Worm (Caenorhabditis elegans): ENCODE results near the gene grl-11.

The grl-11 gene

DNA sequence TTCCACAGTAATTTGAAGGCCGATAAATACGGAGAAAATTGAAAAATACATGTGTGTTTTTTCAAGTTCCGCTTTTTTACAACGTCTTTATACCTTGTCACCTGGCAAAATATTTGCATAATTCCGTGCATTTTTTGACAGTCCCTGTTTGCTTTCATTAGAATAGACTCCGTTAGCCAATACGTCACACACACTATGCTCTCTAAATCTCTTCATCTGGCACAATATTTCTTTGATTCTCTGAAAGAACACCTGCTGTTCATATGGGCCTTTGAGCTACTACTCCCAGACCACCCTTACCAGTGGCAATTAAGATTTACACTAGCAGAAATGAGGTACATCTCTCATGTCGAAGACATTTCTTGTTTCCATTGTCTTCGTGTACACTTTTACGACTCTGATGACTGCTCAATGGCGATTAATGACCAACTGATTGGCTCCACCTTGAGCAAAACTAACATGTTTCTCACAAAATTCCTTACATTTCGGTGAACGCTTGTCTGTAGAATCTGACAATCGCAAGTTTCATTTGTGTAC, at the start of gene grl-11:
TSS of gene grl-11 (minus strand) at position 51 of the 537 bp plus-strand sequence.
- TF ChIP-seq unc-39 (tag; optimal IDR thresholded peaks at IDR 0.05) (no peak), nhr-28 (tag; optimal IDR thresholded peaks at IDR 0.05) (no peak), nhr-77 (tag; optimal IDR thresholded peaks at IDR 0.05) (no peak), ZK546.5 (tag; optimal IDR thresholded peaks at IDR 0.05) (no peak), ztf-4 (tag; optimal IDR thresholded peaks at IDR 0.05) (no peak), mdl-1 (tag; optimal IDR thresholded peaks at IDR 0.05) (no peak), elt-2 (tag; optimal IDR thresholded peaks at IDR 0.05) (no peak), lsy-12 (tag; optimal IDR thresholded peaks at IDR 0.05) (no peak), elt-3 (tag; optimal IDR thresholded peaks at IDR 0.05) (no peak), snpc-4 (tag; optimal IDR thresholded peaks at IDR 0.05) (no peak), ama-1 (optimal IDR thresholded peaks at IDR 0.05) (no peak), lin-39 (tag; optimal IDR thresholded peaks at IDR 0.05) (no peak), ceh-16 (tag; optimal IDR thresholded peaks at IDR 0.05) (no peak)

DNA sequence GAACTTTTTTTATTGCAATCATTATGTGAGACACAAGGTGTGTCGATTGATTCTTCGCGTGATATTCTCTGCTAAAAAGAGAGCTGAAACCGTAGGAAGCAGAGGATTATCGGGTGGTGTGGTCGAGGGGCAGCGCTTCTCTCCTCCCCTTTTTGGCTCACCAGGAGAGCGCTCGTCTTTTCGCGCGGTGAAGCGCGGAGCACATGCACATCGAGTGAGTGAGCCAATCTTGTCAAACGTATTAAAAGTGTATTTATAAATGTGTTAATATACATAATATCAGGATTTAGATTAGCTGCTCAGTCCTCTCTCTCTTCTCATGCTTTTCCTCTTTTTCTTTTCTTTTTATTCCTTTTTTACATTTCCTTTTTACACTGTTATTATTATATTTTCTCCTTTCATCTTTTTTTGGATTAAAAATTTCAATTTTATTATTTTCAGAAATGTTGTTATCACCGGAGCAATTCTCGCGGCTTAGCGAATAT, 44.5 kb upstream of the grl-11 start, which contains the start of gene dgk-3:
TSS of gene dgk-3 (plus strand) at position 435 of the 485 bp plus-strand sequence.
- no peak for TF ChIP-seq nfya-1 (tag; optimal IDR thresholded peaks at IDR 0.05; ENCODE audit: insufficient read depth)
- no peak for TF ChIP-seq zag-1 (tag; optimal IDR thresholded peaks at IDR 0.05)
- no peak for TF ChIP-seq ceh-28 (tag; optimal IDR thresholded peaks at IDR 0.05)
- no peak for TF ChIP-seq ztf-4 (tag; optimal IDR thresholded peaks at IDR 0.05)
- TF ChIP-seq hmg-11 (tag; optimal IDR thresholded peaks at IDR 0.05) = no peak
- TF ChIP-seq fos-1 (tag; optimal IDR thresholded peaks at IDR 0.05) = no peak
- TF ChIP-seq elt-3 (tag; optimal IDR thresholded peaks at IDR 0.05) = no peak
- TF ChIP-seq ama-1 (optimal IDR thresholded peaks at IDR 0.05) = no peak
- no peak for TF ChIP-seq sea-2 (GFP tag; optimal IDR thresholded peaks at IDR 0.05)
- no peak for TF ChIP-seq ZK546.5 (tag; optimal IDR thresholded peaks at IDR 0.05)
- TF ChIP-seq fkh-10 (GFP tag; optimal IDR thresholded peaks at IDR 0.05) = no peak
- no peak for TF ChIP-seq skn-1 (tag; optimal IDR thresholded peaks at IDR 0.05)
- no peak for TF ChIP-seq nhr-28 (tag; optimal IDR thresholded peaks at IDR 0.05)
- no peak for TF ChIP-seq egl-5 (tag; optimal IDR thresholded peaks at IDR 0.05)
- TF ChIP-seq elt-2 (tag; optimal IDR thresholded peaks at IDR 0.05) = no peak

DNA sequence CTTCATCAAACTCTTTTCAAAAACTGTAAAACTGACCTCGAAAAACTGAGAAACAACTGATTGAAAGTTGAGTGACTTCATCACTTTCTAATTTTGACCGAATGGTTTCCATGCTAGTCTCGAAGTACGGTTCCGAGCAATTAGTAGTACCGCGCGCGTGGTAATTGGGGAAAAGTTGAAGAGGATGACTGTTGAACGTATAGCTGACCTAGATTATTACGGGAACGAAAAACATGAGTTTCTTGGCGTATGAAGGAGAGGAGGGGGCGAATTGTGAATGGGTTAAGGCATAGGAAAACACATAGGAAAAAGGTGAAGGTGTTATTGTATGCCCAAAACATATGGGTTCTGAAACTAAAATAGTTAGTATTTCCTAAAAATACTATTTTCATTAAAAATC, 43.4 kb upstream of the grl-11 start, which contains the start of gene ptr-9:
TSS of gene ptr-9 (minus strand) at position 101 of the 400 bp plus-strand sequence.
- TF ChIP-seq lin-15B (tag; optimal IDR thresholded peaks at IDR 0.05) (no peak), nfya-1 (tag; optimal IDR thresholded peaks at IDR 0.05; ENCODE audit: insufficient read depth) (no peak), ztf-4 (tag; optimal IDR thresholded peaks at IDR 0.05) (no peak), ama-1 (optimal IDR thresholded peaks at IDR 0.05) (no peak), nhr-76 (tag; optimal IDR thresholded peaks at IDR 0.05) (no peak), elt-1 (tag; optimal IDR thresholded peaks at IDR 0.05) (no peak), nhr-43 (tag; optimal IDR thresholded peaks at IDR 0.05; ENCODE audit: poor library complexity, severe bottlenecking) (no peak), nhr-23 (tag; optimal IDR thresholded peaks at IDR 0.05) (no peak), zag-1 (tag; optimal IDR thresholded peaks at IDR 0.05) (no peak), ztf-11 (tag; optimal IDR thresholded peaks at IDR 0.05) (no peak), fos-1 (tag; optimal IDR thresholded peaks at IDR 0.05) (no peak), jun-1 (tag; optimal IDR thresholded peaks at IDR 0.05) (no peak), tbx-2 (tag; optimal IDR thresholded peaks at IDR 0.05) (no peak), fkh-10 (GFP tag; optimal IDR thresholded peaks at IDR 0.05) (no peak), fkh-2 (tag; optimal IDR thresholded peaks at IDR 0.05) (no peak), aly-2 (tag; optimal IDR thresholded peaks at IDR 0.05) (no peak), pha-4 (tag; optimal IDR thresholded peaks at IDR 0.05) (no peak), ceh-16 (tag; optimal IDR thresholded peaks at IDR 0.05) (no peak), hmg-11 (tag; optimal IDR thresholded peaks at IDR 0.05) (no peak), eor-1 (tag; optimal IDR thresholded peaks at IDR 0.05) (no peak)

DNA sequence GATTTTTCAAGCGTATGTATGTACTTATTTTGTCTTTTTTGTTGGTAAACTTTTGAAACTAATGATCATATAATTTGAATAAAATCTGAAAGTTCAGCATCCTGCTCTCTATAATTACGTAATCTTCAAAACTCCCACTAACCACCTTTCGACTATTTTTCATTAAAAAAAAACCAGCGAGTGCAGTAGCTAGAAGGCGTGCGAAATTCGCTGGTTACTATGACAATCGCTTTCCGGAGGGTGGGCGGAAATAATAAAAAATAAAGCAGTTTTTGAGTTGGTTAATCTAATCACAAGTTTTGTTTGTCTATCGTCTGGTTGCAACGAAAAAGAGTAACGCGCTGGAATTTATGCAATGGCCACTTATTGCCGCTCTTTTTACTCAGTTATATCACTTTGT, 36.6 kb upstream of the grl-11 start, which contains the start of gene irld-34:
TSS of gene irld-34 (plus strand) at position 301 of the 400 bp plus-strand sequence.
- TF ChIP-seq nhr-28 (tag; optimal IDR thresholded peaks at IDR 0.05) (no peak), ZK546.5 (tag; optimal IDR thresholded peaks at IDR 0.05) (no peak), sea-2 (GFP tag; optimal IDR thresholded peaks at IDR 0.05) (no peak), nhr-12 (tag; optimal IDR thresholded peaks at IDR 0.05) (no peak), nhr-23 (tag; optimal IDR thresholded peaks at IDR 0.05) (no peak), egl-27 (tag; optimal IDR thresholded peaks at IDR 0.05) (no peak), mml-1 (tag; optimal IDR thresholded peaks at IDR 0.05) (no peak), pqm-1 (tag; optimal IDR thresholded peaks at IDR 0.05) (no peak), tbx-2 (tag; optimal IDR thresholded peaks at IDR 0.05) (no peak), zag-1 (tag; optimal IDR thresholded peaks at IDR 0.05) (no peak), ceh-9 (tag; optimal IDR thresholded peaks at IDR 0.05) (no peak)
